Worm (Caenorhabditis elegans) whole organism, L3 larva: ENCODE measurements around the gene sul-2.

Experiments
- R02D3.7 ChIP-seq: fragments of 150-350 bp; optimal IDR thresholded peaks from 2 replicates; lab custom pipeline; 2014; ENCODE audit warnings: missing biosample characterization, missing genetic modification characterization
- ZK546.5 ChIP-seq: sonication (generic microtip); optimal IDR thresholded peaks from 2 replicates; lab custom pipeline; 2017; ENCODE audit warnings: missing biosample characterization, missing genetic modification characterization
- aly-2 ChIP-seq: fragments of 150-350 bp; optimal IDR thresholded peaks from 2 replicates; lab custom pipeline; 2014; ENCODE audit warnings: missing biosample characterization, missing genetic modification characterization
- ceh-16 ChIP-seq: sonication (generic microtip); optimal IDR thresholded peaks from 2 replicates; lab custom pipeline; 2017; ENCODE audit warnings: missing biosample characterization, missing genetic modification characterization
- ceh-28 ChIP-seq: fragments of 150-350 bp; optimal IDR thresholded peaks from 2 replicates; lab custom pipeline; 2014; ENCODE audit warnings: missing biosample characterization, missing genetic modification reagents, missing genetic modification characterization
- ceh-82 ChIP-seq: fragments of 150-350 bp; optimal IDR thresholded peaks from 2 replicates; lab custom pipeline; 2014; ENCODE audit warnings: missing biosample characterization, missing genetic modification characterization
- ceh-9 ChIP-seq: sonication (generic microtip); optimal IDR thresholded peaks from 2 replicates; lab custom pipeline; 2018; ENCODE audit warnings: missing biosample characterization, missing genetic modification characterization
- daf-12 ChIP-seq: fragments of 150-350 bp; optimal IDR thresholded peaks from 2 replicates; lab custom pipeline; 2014; ENCODE audit warnings: missing biosample characterization, missing genetic modification reagents, missing genetic modification characterization
- elt-1 ChIP-seq: fragments of 150-350 bp; optimal IDR thresholded peaks from 2 replicates; lab custom pipeline; 2014; ENCODE audit warnings: missing biosample characterization, missing genetic modification characterization
- elt-3 ChIP-seq, 3 experiments: fragments of 150-350 bp in 1 of 3; sonication (generic microtip) in 2 of 3; optimal IDR thresholded peaks; 2 replicates in 2 of 3; 4 replicates in 1 of 3; lab custom pipeline; 2014 to 2017; ENCODE audit warnings: missing biosample characterization in 3 of 3, missing genetic modification characterization in 3 of 3
- eor-1 ChIP-seq, 2 experiments: fragments of 150-350 bp; optimal IDR thresholded peaks; 2 replicates each; lab custom pipeline; 2014 to 2018; ENCODE audit warnings: missing biosample characterization in 2 of 2, missing genetic modification characterization in 2 of 2
- fkh-2 ChIP-seq: fragments of 150-350 bp; optimal IDR thresholded peaks from 2 replicates; lab custom pipeline; 2014; ENCODE audit warnings: missing biosample characterization, missing genetic modification reagents, missing genetic modification characterization
- fos-1 ChIP-seq: fragments of 150-350 bp; optimal IDR thresholded peaks from 2 replicates; lab custom pipeline; 2014; ENCODE audit warnings: missing biosample characterization, missing genetic modification characterization
- hmg-11 ChIP-seq: sonication (generic microtip); optimal IDR thresholded peaks from 2 replicates; lab custom pipeline; 2016; ENCODE audit warnings: missing genetic modification characterization, missing compliant biosample characterization
- jun-1 ChIP-seq: fragments of 150-350 bp; optimal IDR thresholded peaks from 2 replicates; lab custom pipeline; 2014; ENCODE audit warnings: missing biosample characterization, missing genetic modification reagents, missing genetic modification characterization
- lin-15B ChIP-seq: fragments of 150-350 bp; optimal IDR thresholded peaks from 2 replicates; lab custom pipeline; 2014; ENCODE audit warnings: missing biosample characterization, missing genetic modification characterization
- lin-39 ChIP-seq: fragments of 150-350 bp; optimal IDR thresholded peaks from 2 replicates; lab custom pipeline; 2018; ENCODE audit warnings: missing biosample characterization, missing genetic modification reagents, missing genetic modification characterization
- mdl-1 ChIP-seq: fragments of 150-350 bp; optimal IDR thresholded peaks from 2 replicates; lab custom pipeline; 2014; ENCODE audit warnings: missing biosample characterization, missing genetic modification characterization
- mml-1 ChIP-seq: fragments of 150-350 bp; sonication (generic microtip); optimal IDR thresholded peaks from 3 replicates; lab custom pipeline; 2014; ENCODE audit warnings: missing biosample characterization, missing genetic modification characterization
- nfya-1 ChIP-seq: sonication (generic microtip); optimal IDR thresholded peaks from 2 replicates; lab custom pipeline; 2017; ENCODE audit warnings: missing genetic modification characterization, mild to moderate bottlenecking, missing compliant biosample characterization, antibody characterized with exemption, moderate library complexity; ENCODE audit not compliant: insufficient read depth
- nhr-12 ChIP-seq: fragments of 150-350 bp; optimal IDR thresholded peaks from 2 replicates; lab custom pipeline; 2014; ENCODE audit warnings: missing biosample characterization, missing genetic modification characterization
- nhr-23 ChIP-seq: fragments of 150-350 bp; optimal IDR thresholded peaks from 2 replicates; lab custom pipeline; 2014; ENCODE audit warnings: missing biosample characterization, missing genetic modification reagents, missing genetic modification characterization
- nhr-237 ChIP-seq: fragments of 150-350 bp; optimal IDR thresholded peaks from 2 replicates; lab custom pipeline; 2014; ENCODE audit warnings: missing biosample characterization, missing genetic modification characterization
- nhr-25 ChIP-seq: sonication (generic microtip); optimal IDR thresholded peaks from 2 replicates; lab custom pipeline; 2017; ENCODE audit warnings: missing biosample characterization, missing genetic modification characterization
- nhr-28 ChIP-seq: fragments of 150-350 bp; optimal IDR thresholded peaks from 2 replicates; lab custom pipeline; 2014; ENCODE audit warnings: missing biosample characterization, missing genetic modification characterization
- nhr-43 ChIP-seq: sonication (generic microtip); optimal IDR thresholded peaks from 2 replicates; lab custom pipeline; 2016; ENCODE audit warnings: mild to moderate bottlenecking, missing genetic modification characterization, missing compliant biosample characterization; ENCODE audit not compliant: poor library complexity, severe bottlenecking
- nhr-67 ChIP-seq: fragments of 150-350 bp; optimal IDR thresholded peaks from 2 replicates; lab custom pipeline; 2014; ENCODE audit warnings: missing biosample characterization, missing genetic modification characterization
- nhr-76 ChIP-seq: fragments of 150-350 bp; sonication (generic microtip); optimal IDR thresholded peaks from 5 replicates; lab custom pipeline; 2014; ENCODE audit warnings: missing biosample characterization, missing genetic modification characterization
- nhr-77 ChIP-seq: fragments of 150-350 bp; optimal IDR thresholded peaks from 2 replicates; lab custom pipeline; 2014; ENCODE audit warnings: missing biosample characterization, missing genetic modification characterization
- pha-4 ChIP-seq: fragments of 150-350 bp; optimal IDR thresholded peaks from 2 replicates; lab custom pipeline; 2014; ENCODE audit warnings: missing biosample characterization, missing genetic modification reagents, missing genetic modification characterization
- pqm-1 ChIP-seq: fragments of 150-350 bp; optimal IDR thresholded peaks from 2 replicates; lab custom pipeline; 2017; ENCODE audit warnings: missing biosample characterization, missing genetic modification characterization, inconsistent platforms
- sea-2 ChIP-seq: fragments of 150-350 bp; sonication (generic microtip); optimal IDR thresholded peaks from 4 replicates; lab custom pipeline; 2014; ENCODE audit warnings: missing biosample characterization, missing genetic modification reagents, missing genetic modification characterization
- skn-1 ChIP-seq: fragments of 150-350 bp; optimal IDR thresholded peaks from 2 replicates; lab custom pipeline; 2014; ENCODE audit warnings: missing biosample characterization, missing genetic modification characterization
- snpc-4 ChIP-seq: fragments of 150-350 bp; optimal IDR thresholded peaks from 2 replicates; lab custom pipeline; 2014; ENCODE audit warnings: missing biosample characterization, missing genetic modification characterization
- tbx-2 ChIP-seq: sonication (generic microtip); optimal IDR thresholded peaks from 2 replicates; lab custom pipeline; 2016; ENCODE audit warnings: mild to moderate bottlenecking, missing genetic modification characterization, missing compliant biosample characterization
- unc-62 ChIP-seq: fragments of 150-350 bp; sonication (generic microtip); optimal IDR thresholded peaks from 4 replicates; lab custom pipeline; 2014; ENCODE audit warnings: missing biosample characterization, missing genetic modification reagents, missing genetic modification characterization
- zag-1 ChIP-seq: fragments of 150-350 bp; optimal IDR thresholded peaks from 2 replicates; lab custom pipeline; 2014; ENCODE audit warnings: missing biosample characterization, missing genetic modification characterization

Gene sul-2

ce11 chrV:8190016-8190415 lies 32.5 kb downstream of the sul-2 start, which contains the start of gene F20D6.12:
F20D6.12 (minus strand) TSS chrV:8190116.
- TF ChIP-seq fkh-2 = no peak
- no peak for TF ChIP-seq pqm-1 (tag; lab: Kevin White, UChicago)
- TF ChIP-seq aly-2 (tag; lab: Kevin White, UChicago) = no peak
- TF ChIP-seq zag-1 (tag; lab: Kevin White, UChicago) = no peak
- no peak for TF ChIP-seq pha-4

ce11 chrV:8190430-8190829 lies 32.9 kb downstream of the sul-2 start, which contains the start of gene F20D6.1:
F20D6.1 (plus strand) TSS chrV:8190730.
- TF ChIP-seq nfya-1 (no peak), nhr-28 (tag; lab: Kevin White, UChicago) (no peak), eor-1 (tag; optimal IDR thresholded peaks at IDR 0.05; lab: Kevin White, UChicago) (no peak), pqm-1 (tag; lab: Kevin White, UChicago) (no peak), daf-12 (tag; lab: Kevin White, UChicago) (no peak), nhr-12 (no peak), nhr-25 (tag; lab: Kevin White, UChicago) (no peak), mml-1 (tag; lab: Kevin White, UChicago) (no peak), fos-1 (tag; lab: Kevin White, UChicago) (no peak), sea-2 (GFP tag; lab: Kevin White, UChicago) (no peak), nhr-43 (no peak), mdl-1 (tag; lab: Kevin White, UChicago) (no peak), ceh-82 (no peak), unc-62 (GFP tag; lab: Kevin White, UChicago) (no peak), ceh-9 (tag; lab: Kevin White, UChicago) (no peak), elt-1 (tag; lab: Kevin White, UChicago) (no peak), nhr-237 (tag; lab: Kevin White, UChicago) (no peak), elt-3 (tag; optimal IDR thresholded peaks at IDR 0.05; lab: Kevin White, UChicago) (no peak)

- TF ChIP-seq aly-2 (tag; lab: Kevin White, UChicago) (no peak), elt-1 (tag; lab: Kevin White, UChicago) (no peak), ceh-16 (tag; lab: Kevin White, UChicago) (no peak), eor-1 (tag; optimal IDR thresholded peaks at IDR 0.05; lab: Kevin White, UChicago) (no peak), nhr-28 (tag; lab: Kevin White, UChicago) (no peak), lin-15B (tag; lab: Kevin White, UChicago) (no peak), nhr-23 (tag; lab: Kevin White, UChicago) (no peak), snpc-4 (tag; lab: Kevin White, UChicago) (no peak), jun-1 (no peak), mdl-1 (tag; lab: Kevin White, UChicago) (no peak), ceh-9 (tag; lab: Kevin White, UChicago) (no peak), nhr-12 (no peak), hmg-11 (tag; lab: Kevin White, UChicago) (no peak), nhr-77 (tag; lab: Kevin White, UChicago) (no peak), lin-39 (tag; lab: Kevin White, UChicago) (no peak), tbx-2 (tag; lab: Kevin White, UChicago) (no peak)
Measured at ce11 chrV:8195889-8196418, 38.4 kb downstream of the sul-2 start, which contains the start of gene F20D6.10. F20D6.10 (minus strand) TSS chrV:8195939.

ce11 chrV:8196993-8197392 lies 39.4 kb downstream of the sul-2 start:
- TF ChIP-seq ZK546.5 = no peak
- no peak for TF ChIP-seq unc-62 (GFP tag; lab: Kevin White, UChicago)
- TF ChIP-seq pha-4 = no peak
- TF ChIP-seq elt-1 (tag; lab: Kevin White, UChicago) = no peak
- no peak for TF ChIP-seq tbx-2 (tag; lab: Kevin White, UChicago)
- no peak for TF ChIP-seq fkh-2
- no peak for TF ChIP-seq nhr-76 (tag; lab: Kevin White, UChicago)
- TF ChIP-seq nhr-67 (tag; lab: Kevin White, UChicago) = no peak
- no peak for TF ChIP-seq skn-1
- no peak for TF ChIP-seq nhr-25 (tag; lab: Kevin White, UChicago)
- no peak for TF ChIP-seq R02D3.7 (tag; lab: Kevin White, UChicago)
- no peak for TF ChIP-seq ceh-28
- TF ChIP-seq aly-2 (tag; lab: Kevin White, UChicago) = no peak
- TF ChIP-seq snpc-4 (tag; lab: Kevin White, UChicago) = no peak
- no peak for TF ChIP-seq daf-12 (tag; lab: Kevin White, UChicago)
- TF ChIP-seq, all 47 proteins: peak for 0
